Fruit fly (Drosophila melanogaster) whole organism, prepupa: ENCODE measurements around the gene mamo.

ENCODE experiments used
- Blimp-1 ChIP-seq: fragments of 200-800 bp; sonication (Bioruptor generic); optimal IDR thresholded peaks from 3 replicates; lab custom pipeline; 2017; ENCODE audit warnings: missing biosample characterization, missing genetic modification characterization, mild to moderate bottlenecking, moderate library complexity, missing genetic modification reagents
- CG10631 ChIP-seq: fragments of 200-800 bp; sonication (Bioruptor generic); optimal IDR thresholded peaks from 2 replicates; lab custom pipeline; 2016; ENCODE audit warnings: missing biosample characterization, missing genetic modification characterization
- CG11294 ChIP-seq: fragments of 200-800 bp; sonication (Bioruptor generic); IDR thresholded peaks from 2 replicates; pipeline ENCODE4 v1.3.6; 2022; ENCODE audit warnings: missing biosample characterization, missing genetic modification characterization
- CG11762 ChIP-seq: fragments of 200-800 bp; sonication (Bioruptor generic); optimal IDR thresholded peaks from 3 replicates; lab custom pipeline; 2016; ENCODE audit warnings: missing biosample characterization, missing genetic modification characterization; ENCODE audit not compliant: insufficient read depth
- CG11902 ChIP-seq: fragments of 200-800 bp; sonication (Bioruptor generic); optimal IDR thresholded peaks from 3 replicates; lab custom pipeline; 2016; ENCODE audit warnings: missing biosample characterization, missing genetic modification characterization
- CG15336 ChIP-seq: fragments of 200-800 bp; sonication (Bioruptor generic); IDR thresholded peaks from 2 replicates; pipeline ENCODE4 v1.3.6; 2022; ENCODE audit warnings: missing biosample characterization, missing genetic modification characterization
- CG1621 ChIP-seq: fragments of 200-800 bp; sonication (Bioruptor generic); optimal IDR thresholded peaks from 3 replicates; lab custom pipeline; 2018; ENCODE audit warnings: missing biosample characterization, mild to moderate bottlenecking, missing genetic modification characterization
- CG3032 ChIP-seq: fragments of 200-800 bp; optimal IDR thresholded peaks from 2 replicates; lab custom pipeline; 2019; ENCODE audit warnings: missing biosample characterization, mild to moderate bottlenecking, missing genetic modification characterization, moderate library complexity
- CG31627 ChIP-seq: fragments of 200-800 bp; sonication (Bioruptor generic); optimal IDR thresholded peaks from 3 replicates; lab custom pipeline; 2016; ENCODE audit warnings: missing biosample characterization, missing genetic modification characterization
- CG32006 ChIP-seq: fragments of 200-800 bp; sonication (Bioruptor generic); optimal IDR thresholded peaks from 3 replicates; lab custom pipeline; 2017; ENCODE audit warnings: missing biosample characterization, mild to moderate bottlenecking, missing genetic modification characterization
- CG34406 ChIP-seq: fragments of 200-800 bp; sonication (Bioruptor generic); optimal IDR thresholded peaks from 3 replicates; lab custom pipeline; 2016; ENCODE audit warnings: missing biosample characterization, missing genetic modification characterization
- CG4318 ChIP-seq: fragments of 200-800 bp; sonication (Bioruptor generic); optimal IDR thresholded peaks from 3 replicates; lab custom pipeline; 2017; ENCODE audit warnings: missing biosample characterization, mild to moderate bottlenecking, missing genetic modification characterization
- CG6163 ChIP-seq: fragments of 200-800 bp; sonication (Bioruptor generic); IDR thresholded peaks from 3 replicates; pipeline ENCODE4 v1.3.6; 2022; ENCODE audit warnings: missing biosample characterization, missing genetic modification characterization
- CG6276 ChIP-seq: fragments of 200-800 bp; sonication (Bioruptor generic); optimal IDR thresholded peaks from 2 replicates; lab custom pipeline; 2017; ENCODE audit warnings: missing biosample characterization, mild to moderate bottlenecking, missing genetic modification characterization
- CG6792 ChIP-seq: fragments of 200-800 bp; sonication (Bioruptor generic); optimal IDR thresholded peaks from 3 replicates; lab custom pipeline; 2016; ENCODE audit warnings: missing biosample characterization, missing genetic modification characterization
- CG6808 ChIP-seq: fragments of 200-800 bp; sonication (Bioruptor generic); optimal IDR thresholded peaks from 3 replicates; lab custom pipeline; 2017; ENCODE audit warnings: missing biosample characterization, missing genetic modification characterization, mild to moderate bottlenecking, moderate library complexity, missing genetic modification reagents
- CG7368 ChIP-seq: fragments of 200-800 bp; sonication (Bioruptor generic); optimal IDR thresholded peaks from 3 replicates; lab custom pipeline; 2016; ENCODE audit warnings: missing biosample characterization, missing genetic modification characterization
- CG8119 ChIP-seq: fragments of 200-800 bp; sonication (Bioruptor generic); IDR thresholded peaks from 3 replicates; pipeline ENCODE4 v1.3.6; 2022; ENCODE audit warnings: missing biosample characterization, missing genetic modification characterization
- CG8319 ChIP-seq: fragments of 200-800 bp; sonication (Bioruptor generic); optimal IDR thresholded peaks from 3 replicates; lab custom pipeline; 2016; ENCODE audit warnings: missing biosample characterization, missing genetic modification characterization
- CG8632 ChIP-seq: fragments of 200-800 bp; sonication (Bioruptor generic); optimal IDR thresholded peaks from 3 replicates; lab custom pipeline; 2016; ENCODE audit warnings: missing biosample characterization, missing genetic modification characterization
- CG9139 ChIP-seq: fragments of 200-800 bp; sonication (Bioruptor generic); optimal IDR thresholded peaks from 3 replicates; lab custom pipeline; 2017; ENCODE audit warnings: missing biosample characterization, mild to moderate bottlenecking, missing genetic modification characterization
- Eip75B ChIP-seq: fragments of 200-800 bp; sonication (Bioruptor generic); optimal IDR thresholded peaks from 3 replicates; lab custom pipeline; 2016; ENCODE audit warnings: missing biosample characterization, missing genetic modification characterization
- Eip78C ChIP-seq: fragments of 200-800 bp; sonication (Bioruptor generic); peaks from one replicate; lab custom pipeline; 2016; ENCODE audit warnings: missing biosample characterization, missing genetic modification characterization
- Eip93F ChIP-seq: fragments of 200-800 bp; sonication (Bioruptor generic); optimal IDR thresholded peaks from 2 replicates; lab custom pipeline; 2016; ENCODE audit warnings: missing biosample characterization, mild to moderate bottlenecking, missing genetic modification characterization
- Ets21C ChIP-seq: fragments of 200-800 bp; sonication (Bioruptor generic); optimal IDR thresholded peaks from 3 replicates; lab custom pipeline; 2016; ENCODE audit warnings: missing biosample characterization, missing genetic modification characterization
- Ets96B ChIP-seq: fragments of 200-800 bp; optimal IDR thresholded peaks from 2 replicates; lab custom pipeline; 2019; ENCODE audit warnings: missing biosample characterization, mild to moderate bottlenecking, missing genetic modification characterization, moderate library complexity
- Hr39 ChIP-seq: fragments of 200-800 bp; sonication (Bioruptor generic); optimal IDR thresholded peaks from 2 replicates; lab custom pipeline; 2016; ENCODE audit warnings: missing biosample characterization, missing genetic modification characterization
- Lpt ChIP-seq: fragments of 200-800 bp; sonication (Bioruptor generic); optimal IDR thresholded peaks from 3 replicates; lab custom pipeline; 2016; ENCODE audit warnings: missing biosample characterization, missing genetic modification characterization
- OdsH ChIP-seq: fragments of 200-800 bp; sonication (Bioruptor generic); optimal IDR thresholded peaks from 3 replicates; lab custom pipeline; 2016; ENCODE audit warnings: missing biosample characterization, missing genetic modification characterization
- Smox ChIP-seq: fragments of 200-800 bp; sonication (Bioruptor generic); optimal IDR thresholded peaks from 3 replicates; lab custom pipeline; 2016; ENCODE audit warnings: missing biosample characterization, missing genetic modification characterization
- Sox102F ChIP-seq: fragments of 200-800 bp; sonication (Bioruptor generic); optimal IDR thresholded peaks from 2 replicates; lab custom pipeline; 2016; ENCODE audit warnings: missing biosample characterization, mild to moderate bottlenecking, missing genetic modification characterization
- Sox15 ChIP-seq: fragments of 200-800 bp; sonication (Bioruptor generic); optimal IDR thresholded peaks from 3 replicates; lab custom pipeline; 2016; ENCODE audit warnings: missing biosample characterization, missing genetic modification characterization
- achi ChIP-seq: fragments of 200-800 bp; sonication (Bioruptor generic); optimal IDR thresholded peaks from 3 replicates; lab custom pipeline; 2016; ENCODE audit warnings: missing biosample characterization, missing genetic modification characterization
- acj6 ChIP-seq: fragments of 200-800 bp; sonication (Bioruptor generic); optimal IDR thresholded peaks from 3 replicates; lab custom pipeline; 2016; ENCODE audit warnings: missing biosample characterization, missing genetic modification characterization
- cyc ChIP-seq: fragments of 200-800 bp; sonication (Bioruptor generic); optimal IDR thresholded peaks from 3 replicates; lab custom pipeline; 2016; ENCODE audit warnings: missing biosample characterization, missing genetic modification characterization
- dsx ChIP-seq: fragments of 200-800 bp; optimal IDR thresholded peaks from 3 replicates; lab custom pipeline; 2019; ENCODE audit warnings: missing biosample characterization, mild to moderate bottlenecking, missing genetic modification characterization, moderate library complexity; ENCODE audit not compliant: poor library complexity, severe bottlenecking
- eg ChIP-seq: fragments of 200-800 bp; sonication (Bioruptor generic); IDR thresholded peaks from 3 replicates; pipeline ENCODE4 v1.3.6; 2022; ENCODE audit warnings: missing biosample characterization, missing genetic modification characterization
- esn ChIP-seq: fragments of 200-800 bp; sonication (Bioruptor generic); optimal IDR thresholded peaks from 2 replicates; lab custom pipeline; 2016; ENCODE audit warnings: missing biosample characterization, mild to moderate bottlenecking, missing genetic modification characterization, moderate library complexity
- fd59A ChIP-seq: fragments of 200-800 bp; sonication (Bioruptor generic); optimal IDR thresholded peaks from 2 replicates; lab custom pipeline; 2017; ENCODE audit warnings: missing biosample characterization, mild to moderate bottlenecking, missing genetic modification characterization, missing genetic modification reagents
- fd85E ChIP-seq: fragments of 200-800 bp; sonication (Bioruptor generic); optimal IDR thresholded peaks from 3 replicates; lab custom pipeline; 2016; ENCODE audit warnings: missing biosample characterization, missing genetic modification characterization
- svp ChIP-seq: fragments of 200-800 bp; sonication (Bioruptor generic); peaks from one replicate; lab custom pipeline; 2016; ENCODE audit warnings: missing biosample characterization, missing genetic modification characterization
- topi ChIP-seq: fragments of 200-800 bp; sonication (Bioruptor generic); optimal IDR thresholded peaks from 3 replicates; lab custom pipeline; 2016; ENCODE audit warnings: missing biosample characterization, missing genetic modification characterization

The mamo gene

dm6 chrX:13821775-13822493 is 168.4 kb downstream of the mamo start, which contains the start of gene Clic (continued):
- TF ChIP-seq CG9139 (GFP tag; lab: Kevin White, UChicago) (no peak), CG4318 (GFP tag; lab: Kevin White, UChicago) (no peak), CG7368 (GFP tag; lab: Kevin White, UChicago) (no peak), CG31627 (GFP tag; lab: Kevin White, UChicago) (no peak), CG34406 (GFP tag; lab: Kevin White, UChicago) (no peak), CG6792 (peak; percentile 13), Eip78C (GFP tag; lab: Kevin White, UChicago) (peak; percentile 66), CG8632 (no peak), CG11762 (GFP tag; lab: Kevin White, UChicago) (no peak), esn (peak; percentile 39), CG3032 (no peak), Eip93F (GFP tag; lab: Kevin White, UChicago) (no peak), Lpt (GFP tag; lab: Kevin White, UChicago) (no peak), Sox15 (GFP tag; lab: Kevin White, UChicago) (no peak), Ets21C (GFP tag; lab: Kevin White, UChicago) (no peak), CG6808 (GFP tag; lab: Kevin White, UChicago) (no peak), topi (GFP tag; lab: Kevin White, UChicago) (no peak), cyc (no peak), CG6163 (peak; percentile 29; the same call in 1 of the 3 replicates), CG6276 (GFP tag; lab: Kevin White, UChicago) (no peak), CG8119 (GFP tag; lab: Robert Waterston, UW) (0 out of 3 replicates have a peak, but pooled peaks have one; percentile 13), OdsH (GFP tag; lab: Kevin White, UChicago) (no peak), CG11294 (no peak; the same call in 1 of the 2 replicates), Ets96B (tag; lab: Kevin White, UChicago) (no peak), CG1621 (tag; lab: Kevin White, UChicago) (peak; percentile 43), fd59A (no peak)

- TF ChIP-seq Blimp-1 = no peak
- TF ChIP-seq Lpt (GFP tag; lab: Kevin White, UChicago) = peak; percentile 35
- TF ChIP-seq acj6 (GFP tag; lab: Kevin White, UChicago) = peak; percentile 10
- no peak for TF ChIP-seq CG8319 (GFP tag; lab: Kevin White, UChicago)
- TF ChIP-seq CG10631 = peak; percentile 21
- TF ChIP-seq CG8119 (GFP tag; lab: Robert Waterston, UW) = peak; percentile 21; the same call in 1 of the 3 replicates
- TF ChIP-seq Eip78C (GFP tag; lab: Kevin White, UChicago) = peak; percentile 85
- peak; percentile 3 for TF ChIP-seq CG3032
- no peak; the same call in 1 of the 2 replicates for TF ChIP-seq CG15336 (GFP tag; lab: Robert Waterston, UW)
- 0 out of 3 replicates have a peak, but pooled peaks have one; percentile 10 for TF ChIP-seq eg (GFP tag; lab: Robert Waterston, UW)
- TF ChIP-seq achi = peak; percentile 15
- peak; percentile 50 for TF ChIP-seq CG32006 (GFP tag; lab: Kevin White, UChicago)
These were observed 169.1 kb downstream of the mamo start for dm6 chrX:13821039-13821774.

dm6 chrX:13820310-13821038 is 169.9 kb downstream of the mamo start:
- no peak for TF ChIP-seq acj6 (GFP tag; lab: Kevin White, UChicago)
- TF ChIP-seq CG3032 = no peak
- no peak for TF ChIP-seq Eip93F (GFP tag; lab: Kevin White, UChicago)
- TF ChIP-seq topi (GFP tag; lab: Kevin White, UChicago) = no peak
- TF ChIP-seq eg (GFP tag; lab: Robert Waterston, UW) = no peak
- TF ChIP-seq dsx (GFP tag; lab: Kevin White, UChicago) = no peak
- no peak for TF ChIP-seq CG6163
- no peak for TF ChIP-seq Eip75B (GFP tag; lab: Kevin White, UChicago)
- TF ChIP-seq Smox = no peak
- no peak for TF ChIP-seq Ets21C (GFP tag; lab: Kevin White, UChicago)
- no peak for TF ChIP-seq CG8319 (GFP tag; lab: Kevin White, UChicago)
- TF ChIP-seq CG11902 (GFP tag; lab: Kevin White, UChicago) = no peak
- TF ChIP-seq Sox15 (GFP tag; lab: Kevin White, UChicago) = no peak
- no peak for TF ChIP-seq Hr39 (GFP tag; lab: Kevin White, UChicago)
- no peak for TF ChIP-seq CG8632
- TF ChIP-seq CG1621 (tag; lab: Kevin White, UChicago) = no peak
- TF ChIP-seq CG10631 = no peak
- TF ChIP-seq Sox102F (GFP tag; lab: Kevin White, UChicago) = no peak
- TF ChIP-seq Eip78C (GFP tag; lab: Kevin White, UChicago) = peak; percentile 58
- peak; percentile 38; the same call in 2 of the 3 replicates for TF ChIP-seq CG8119 (GFP tag; lab: Robert Waterston, UW)
- TF ChIP-seq svp (GFP tag; lab: Kevin White, UChicago) = peak; percentile 63
- no peak for TF ChIP-seq fd85E (GFP tag; lab: Kevin White, UChicago)
- peak; percentile 20 for TF ChIP-seq CG6276 (GFP tag; lab: Kevin White, UChicago)
